Worm (Caenorhabditis elegans): ENCODE measurements around the gene Y53G8B.1.

DNA sequence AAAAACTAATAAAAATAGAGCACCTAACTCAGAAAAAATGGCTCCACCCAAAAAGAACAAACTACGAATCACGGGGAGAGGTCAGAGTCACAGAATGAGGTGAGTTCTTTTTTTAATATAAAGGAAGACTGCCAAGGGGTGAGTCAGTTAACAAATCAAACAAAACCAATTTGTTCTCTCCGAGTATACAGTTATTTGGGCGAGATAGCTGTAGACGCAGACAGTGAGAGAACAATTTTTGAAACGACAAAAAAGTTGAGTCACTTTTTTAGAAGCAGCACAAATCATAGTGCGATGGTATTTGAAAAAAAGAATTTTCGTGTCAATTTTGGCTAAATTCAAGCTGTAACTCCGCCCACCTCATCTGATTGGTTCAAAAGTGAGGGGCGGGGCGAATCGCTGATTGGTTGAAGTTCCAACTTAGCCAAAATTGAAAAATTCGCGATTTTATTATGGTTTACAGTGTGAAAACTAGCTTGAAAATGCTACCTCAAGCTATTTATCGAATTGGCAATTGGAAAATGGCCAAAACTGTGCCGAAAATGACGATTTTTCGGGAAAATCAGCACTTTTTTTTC, 4.8 kb upstream of the Y53G8B.1 start:
- TF ChIP-seq W03F9.2 (tag; optimal IDR thresholded peaks at IDR 0.05) (no peak), him-1 (tag; optimal IDR thresholded peaks at IDR 0.05) (no peak), dao-5 (tag; optimal IDR thresholded peaks at IDR 0.05) (no peak)
